Worm (Caenorhabditis elegans): Measurements from ENCODE around the gene fbxa-1.

Gene fbxa-1

ce11 chrIII:2304867-2305266 is 3.1 kb downstream of the fbxa-1 start, which contains the start of gene Y54F10BM.9:
Y54F10BM.9 (minus strand) TSS chrIII:2304927.
- TF ChIP-seq mxl-3 (GFP tag; optimal IDR thresholded peaks at IDR 0.05) (peak; percentile 20), egl-43 (GFP tag; IDR thresholded peaks at IDR 0.05) (no peak), gei-8 (GFP tag; optimal IDR thresholded peaks at IDR 0.05) (no peak), madf-5 (GFP tag; IDR thresholded peaks at IDR 0.05) (no peak), F44E2.7 (GFP tag; IDR thresholded peaks at IDR 0.05) (no peak), lin-38 (GFP tag; IDR thresholded peaks at IDR 0.05) (peak; percentile 21; the same call in 1 of the 2 replicates), zag-1 (tag; optimal IDR thresholded peaks at IDR 0.05) (no peak), arid-1 (GFP tag; conservative IDR thresholded peaks at IDR 0.05) (no peak), ceh-28 (tag; optimal IDR thresholded peaks at IDR 0.05) (no peak), zip-11 (GFP tag; IDR thresholded peaks at IDR 0.05) (no peak), hlh-11 (tag; optimal IDR thresholded peaks at IDR 0.05) (peak; percentile 54), mes-2 (tag; optimal IDR thresholded peaks at IDR 0.05; ENCODE audit: poor library complexity, severe bottlenecking) (peak; percentile 34), lin-39 (tag; optimal IDR thresholded peaks at IDR 0.05) (no peak), ceh-44 (GFP tag; IDR thresholded peaks at IDR 0.05) (no peak), attf-4 (tag; optimal IDR thresholded peaks at IDR 0.05) (no peak), hmg-1.1 (GFP tag; IDR thresholded peaks at IDR 0.05) (peak; percentile 14; the same call in 1 of the 2 replicates), Y5F2A.4 (GFP tag; optimal IDR thresholded peaks at IDR 0.05) (no peak), sdz-12 (GFP tag; optimal IDR thresholded peaks at IDR 0.05) (no peak), snpc-4 (tag; optimal IDR thresholded peaks at IDR 0.05) (no peak), lsy-2 (tag; optimal IDR thresholded peaks at IDR 0.05) (peak in 1 of 2 experiments; percentile 25), dmd-6 (GFP tag; IDR thresholded peaks at IDR 0.05) (0 out of 2 replicates have a peak, but pooled peaks have one; percentile 11), pha-4 (GFP tag; IDR thresholded peaks at IDR 0.05) (no peak), pha-4 (tag; optimal IDR thresholded peaks at IDR 0.05) (no peak), rbr-2 (tag; optimal IDR thresholded peaks at IDR 0.05) (peak; percentile 4), aly-2 (tag; optimal IDR thresholded peaks at IDR 0.05) (no peak), unc-62 (GFP tag; optimal IDR thresholded peaks at IDR 0.05 in 1 of 2) (peak in 1 of 2 experiments; percentile 52), unc-62 (tag; optimal IDR thresholded peaks at IDR 0.05) (no peak), duxl-1 (tag; optimal IDR thresholded peaks at IDR 0.05; ENCODE audit: poor library complexity) (peak; percentile 55), dpl-1 (GFP tag; optimal IDR thresholded peaks at IDR 0.05) (peak; percentile 29), lin-1 (GFP tag; IDR thresholded peaks at IDR 0.05) (no peak), mep-1 (tag; optimal IDR thresholded peaks at IDR 0.05) (peak; percentile 35), nhr-76 (tag; optimal IDR thresholded peaks at IDR 0.05) (no peak), set-16 (GFP tag; IDR thresholded peaks at IDR 0.05) (0 out of 2 replicates have a peak, but pooled peaks have one; percentile 25), lin-13 (GFP tag; optimal IDR thresholded peaks at IDR 0.05) (no peak), ceh-82 (tag; optimal IDR thresholded peaks at IDR 0.05) (no peak)

ce11 chrIII:2304149-2304548 is 3.8 kb downstream of the fbxa-1 start:
- TF ChIP-seq lin-38 (GFP tag; IDR thresholded peaks at IDR 0.05) (peak; percentile 47), daf-12 (tag; optimal IDR thresholded peaks at IDR 0.05) (no peak)

- TF ChIP-seq dmd-6 (GFP tag; IDR thresholded peaks at IDR 0.05), result peak; percentile 29
- no peak for TF ChIP-seq pha-4 (GFP tag; IDR thresholded peaks at IDR 0.05)
- TF ChIP-seq pha-4 (tag; optimal IDR thresholded peaks at IDR 0.05), result peak; percentile 79
- peak; percentile 44 for TF ChIP-seq dve-1 (tag; optimal IDR thresholded peaks at IDR 0.05; ENCODE audit: insufficient read depth)
- TF ChIP-seq nhr-28 (tag; optimal IDR thresholded peaks at IDR 0.05), result peak; percentile 71
- peak; percentile 35 for TF ChIP-seq pqm-1 (tag; optimal IDR thresholded peaks at IDR 0.05)
- TF ChIP-seq zip-11 (GFP tag; IDR thresholded peaks at IDR 0.05), result no peak
- TF ChIP-seq hlh-11 (tag; optimal IDR thresholded peaks at IDR 0.05), result peak; percentile 30
- TF ChIP-seq duxl-1 (tag; optimal IDR thresholded peaks at IDR 0.05; ENCODE audit: poor library complexity), result peak; percentile 41
- no peak for TF ChIP-seq daf-16 (GFP tag; optimal IDR thresholded peaks at IDR 0.05)
- peak; percentile 94 for TF ChIP-seq daf-16 (tag; optimal IDR thresholded peaks at IDR 0.05)
- TF ChIP-seq fkh-10 (GFP tag; optimal IDR thresholded peaks at IDR 0.05), result no peak
- TF ChIP-seq hlh-30 (tag; optimal IDR thresholded peaks at IDR 0.05; ENCODE audit: insufficient read depth), result peak; percentile 4
- TF ChIP-seq nhr-76 (tag; optimal IDR thresholded peaks at IDR 0.05), result no peak
- TF ChIP-seq lin-1 (GFP tag; IDR thresholded peaks at IDR 0.05), result no peak
- no peak for TF ChIP-seq F49E8.2 (tag; optimal IDR thresholded peaks at IDR 0.05; ENCODE audit: borderline replicate concordance)
These were observed 13.2 kb downstream of the fbxa-1 start for ce11 chrIII:2294736-2295135.

Measured in whole organism, L4 larva.